Fruit fly (Drosophila melanogaster): ENCODE data around the gene CG44040.

dm6 chr3R:15320747-15321085, 538 bp downstream of the CG44040 start, which contains the start of gene ear:
- TF ChIP-seq Dll (optimal IDR thresholded peaks at IDR 0.05) (no peak), pan (optimal IDR thresholded peaks at IDR 0.05) (no peak), CG8478 (optimal IDR thresholded peaks at IDR 0.05) (no peak), EcR (GFP tag; optimal IDR thresholded peaks at IDR 0.05) (no peak), psq (optimal IDR thresholded peaks at IDR 0.05) (no peak), usp (GFP tag; optimal IDR thresholded peaks at IDR 0.05) (no peak)
